Worm (Caenorhabditis elegans) whole organism, mixed stage, embryonic: Measurements from ENCODE around the gene nhr-63.

ENCODE experiments used
- M03D4.4 ChIP-seq: sonication (generic microtip); optimal IDR thresholded peaks from 2 replicates; lab custom pipeline; 2017; ENCODE audit warnings: mild to moderate bottlenecking, missing genetic modification characterization, missing compliant biosample characterization
- bed-3 ChIP-seq: fragments of 200-800 bp; sonication (Bioruptor generic); optimal IDR thresholded peaks from 3 replicates; lab custom pipeline; 2018; ENCODE audit warnings: mild to moderate bottlenecking, missing genetic modification characterization, moderate library complexity, missing compliant biosample characterization
- blmp-1 ChIP-seq: fragments of 150-350 bp; optimal IDR thresholded peaks from 2 replicates; lab custom pipeline; 2014; ENCODE audit warnings: missing biosample characterization, missing genetic modification characterization
- ceh-39 ChIP-seq: fragments of 150-350 bp; optimal IDR thresholded peaks from 2 replicates; lab custom pipeline; 2014; ENCODE audit warnings: missing biosample characterization, missing genetic modification characterization
- ceh-43 ChIP-seq: fragments of 200-800 bp; sonication (Bioruptor generic); optimal IDR thresholded peaks from 2 replicates; lab custom pipeline; 2018; ENCODE audit warnings: mild to moderate bottlenecking, missing genetic modification characterization, moderate library complexity, missing compliant biosample characterization
- ceh-83 ChIP-seq: fragments of 200-800 bp; sonication (Bioruptor generic); optimal IDR thresholded peaks from 2 replicates; lab custom pipeline; 2018; ENCODE audit warnings: mild to moderate bottlenecking, missing genetic modification characterization, missing compliant biosample characterization
- ces-1 ChIP-seq: fragments of 150-350 bp; optimal IDR thresholded peaks from 2 replicates; lab custom pipeline; 2014; ENCODE audit warnings: missing biosample characterization, missing genetic modification reagents, missing genetic modification characterization
- cnd-1 ChIP-seq: fragments of 200-800 bp; sonication (Bioruptor generic); optimal IDR thresholded peaks from 2 replicates; lab custom pipeline; 2018; ENCODE audit warnings: mild to moderate bottlenecking, missing genetic modification characterization, missing compliant biosample characterization
- drap-1 ChIP-seq: fragments of 200-800 bp; sonication (Bioruptor generic); optimal IDR thresholded peaks from 3 replicates; lab custom pipeline; 2018; ENCODE audit warnings: mild to moderate bottlenecking, missing genetic modification characterization, missing compliant biosample characterization
- elt-1 ChIP-seq: sonication (generic microtip); optimal IDR thresholded peaks from 2 replicates; lab custom pipeline; 2017; ENCODE audit warnings: missing genetic modification characterization, mild to moderate bottlenecking, missing compliant biosample characterization, antibody characterized with exemption, moderate library complexity, borderline replicate concordance; ENCODE audit not compliant: insufficient read depth
- elt-3 ChIP-seq: fragments of 150-350 bp; optimal IDR thresholded peaks from 2 replicates; lab custom pipeline; 2014; ENCODE audit warnings: missing biosample characterization, missing genetic modification characterization
- flh-1 ChIP-seq: fragments of 200-800 bp; sonication (Bioruptor generic); optimal IDR thresholded peaks from 2 replicates; lab custom pipeline; 2018; ENCODE audit warnings: mild to moderate bottlenecking, missing genetic modification characterization, moderate library complexity, missing compliant biosample characterization
- ham-2 ChIP-seq: fragments of 200-800 bp; sonication (Bioruptor generic); optimal IDR thresholded peaks from 2 replicates; lab custom pipeline; 2018; ENCODE audit warnings: mild to moderate bottlenecking, missing genetic modification characterization, missing compliant biosample characterization
- hlh-1 ChIP-seq: fragments of 150-350 bp; optimal IDR thresholded peaks from 2 replicates; lab custom pipeline; 2014; ENCODE audit warnings: missing biosample characterization, missing genetic modification reagents, missing genetic modification characterization
- lin-13 ChIP-seq: fragments of 150-350 bp; optimal IDR thresholded peaks from 2 replicates; lab custom pipeline; 2014; ENCODE audit warnings: missing biosample characterization, missing genetic modification characterization
- lin-32 ChIP-seq: fragments of 200-800 bp; sonication (Bioruptor generic); optimal IDR thresholded peaks from 2 replicates; lab custom pipeline; 2018; ENCODE audit warnings: mild to moderate bottlenecking, missing genetic modification characterization, missing compliant biosample characterization
- lsy-2 ChIP-seq: fragments of 150-350 bp; optimal IDR thresholded peaks from 2 replicates; lab custom pipeline; 2014; ENCODE audit warnings: missing biosample characterization, missing genetic modification characterization
- mab-5 ChIP-seq: fragments of 150-350 bp; optimal IDR thresholded peaks from 2 replicates; lab custom pipeline; 2014; ENCODE audit warnings: missing biosample characterization, missing genetic modification characterization
- mls-2 ChIP-seq: sonication (generic microtip); optimal IDR thresholded peaks from 2 replicates; lab custom pipeline; 2016; ENCODE audit warnings: mild to moderate bottlenecking, missing genetic modification characterization, moderate library complexity, missing compliant biosample characterization
- nhr-12 ChIP-seq: fragments of 150-350 bp; optimal IDR thresholded peaks from 2 replicates; lab custom pipeline; 2014; ENCODE audit warnings: missing biosample characterization, missing genetic modification characterization
- nhr-2 ChIP-seq: fragments of 150-350 bp; optimal IDR thresholded peaks from 2 replicates; lab custom pipeline; 2014; ENCODE audit warnings: missing biosample characterization, missing genetic modification characterization
- nhr-237 ChIP-seq: fragments of 150-350 bp; optimal IDR thresholded peaks from 2 replicates; lab custom pipeline; 2014; ENCODE audit warnings: missing biosample characterization, missing genetic modification characterization
- nhr-28 ChIP-seq: fragments of 150-350 bp; optimal IDR thresholded peaks from 2 replicates; lab custom pipeline; 2014; ENCODE audit warnings: missing biosample characterization, missing genetic modification characterization
- nhr-76 ChIP-seq: sonication (generic microtip); optimal IDR thresholded peaks from 2 replicates; lab custom pipeline; 2017; ENCODE audit warnings: missing biosample characterization, missing genetic modification characterization
- pha-4 ChIP-seq: fragments of 150-350 bp; optimal IDR thresholded peaks from 2 replicates; lab custom pipeline; 2018; ENCODE audit warnings: missing biosample characterization, missing genetic modification reagents, missing genetic modification characterization
- sem-2 ChIP-seq: fragments of 200-800 bp; sonication (Bioruptor generic); optimal IDR thresholded peaks from 2 replicates; lab custom pipeline; 2018; ENCODE audit warnings: mild to moderate bottlenecking, missing genetic modification characterization, missing compliant biosample characterization
- snpc-4 ChIP-seq: fragments of 150-350 bp; optimal IDR thresholded peaks from 2 replicates; lab custom pipeline; 2014; ENCODE audit warnings: missing biosample characterization, missing genetic modification characterization
- sptf-1 ChIP-seq: sonication (generic microtip); optimal IDR thresholded peaks from 2 replicates; lab custom pipeline; 2017; ENCODE audit warnings: mild to moderate bottlenecking, missing genetic modification characterization, moderate library complexity, missing compliant biosample characterization
- tbx-8 ChIP-seq: fragments of 200-800 bp; sonication (Bioruptor generic); optimal IDR thresholded peaks from 2 replicates; lab custom pipeline; 2018; ENCODE audit warnings: mild to moderate bottlenecking, missing genetic modification characterization, moderate library complexity, missing compliant biosample characterization
- unc-120 ChIP-seq: sonication (generic microtip); optimal IDR thresholded peaks from 2 replicates; lab custom pipeline; 2017; ENCODE audit warnings: missing genetic modification characterization, missing compliant biosample characterization; ENCODE audit not compliant: poor library complexity, severe bottlenecking
- unc-39 ChIP-seq: fragments of 150-350 bp; optimal IDR thresholded peaks from 2 replicates; lab custom pipeline; 2014; ENCODE audit warnings: missing biosample characterization, missing genetic modification characterization
- unc-62 ChIP-seq: fragments of 150-350 bp; optimal IDR thresholded peaks from 2 replicates; lab custom pipeline; 2014; ENCODE audit warnings: missing biosample characterization, missing genetic modification reagents, missing genetic modification characterization
- zip-8 ChIP-seq: fragments of 150-350 bp; optimal IDR thresholded peaks from 2 replicates; lab custom pipeline; 2014; ENCODE audit warnings: missing biosample characterization, missing genetic modification characterization
- ztf-11 ChIP-seq: fragments of 150-350 bp; optimal IDR thresholded peaks from 2 replicates; lab custom pipeline; 2014; ENCODE audit warnings: missing biosample characterization, missing genetic modification characterization

The nhr-63 gene

DNA sequence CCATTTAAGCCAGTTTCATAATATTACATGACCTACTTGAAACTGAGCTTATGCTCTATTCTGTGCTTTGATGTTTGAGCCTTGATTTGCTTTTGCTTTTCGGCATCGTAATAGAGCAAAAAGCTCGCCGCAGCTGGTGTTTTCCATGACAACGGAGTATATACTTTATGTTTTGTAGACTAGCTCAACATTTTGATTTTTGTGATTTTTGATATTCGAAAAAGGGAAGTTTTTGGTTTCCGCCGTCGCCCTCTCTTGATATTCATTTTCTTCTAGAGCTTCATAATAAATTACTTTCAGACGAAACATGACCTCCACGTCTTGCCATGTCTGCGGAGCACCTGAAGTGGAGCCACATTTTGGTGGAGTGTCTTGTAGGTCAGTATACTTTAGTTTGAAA lies at the start of gene nhr-63:
Gene nhr-63, plus strand, starts transcription at position 301 of the 400 bp plus-strand sequence.
- TF ChIP-seq ham-2 (GFP tag; lab: Kevin White, UChicago) (no peak), nhr-28 (tag; lab: Kevin White, UChicago) (no peak), drap-1 (GFP tag; lab: Kevin White, UChicago) (no peak), ceh-83 (GFP tag; lab: Kevin White, UChicago) (no peak), lin-32 (GFP tag; lab: Kevin White, UChicago) (no peak), bed-3 (no peak)

DNA sequence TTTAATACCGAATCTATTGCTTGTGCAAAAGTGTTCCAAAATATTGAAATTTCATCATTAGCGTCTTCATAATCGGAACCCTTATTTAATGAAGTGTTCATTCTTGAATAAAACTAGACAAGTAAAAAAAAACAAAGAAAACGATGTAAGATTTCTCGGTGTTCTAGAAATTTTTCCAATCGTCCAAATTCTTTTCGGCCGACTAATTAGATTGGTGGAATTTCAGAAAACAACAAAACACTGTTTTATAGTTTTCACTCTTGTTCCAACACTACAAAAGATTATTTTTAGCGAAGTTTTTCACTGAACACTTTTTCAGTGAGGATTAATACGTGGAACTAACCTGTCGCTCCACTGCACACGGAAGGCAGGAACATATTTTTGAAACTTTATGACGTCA lies 49.6 kb upstream of the nhr-63 start, which contains the start of gene srw-56:
Gene srw-56, minus strand, starts transcription at position 101 of the 400 bp plus-strand sequence.
- TF ChIP-seq mab-5 (tag; lab: Kevin White, UChicago) (no peak), lin-13 (tag; lab: Kevin White, UChicago) (no peak), ztf-11 (no peak), snpc-4 (tag; lab: Kevin White, UChicago) (no peak)

DNA sequence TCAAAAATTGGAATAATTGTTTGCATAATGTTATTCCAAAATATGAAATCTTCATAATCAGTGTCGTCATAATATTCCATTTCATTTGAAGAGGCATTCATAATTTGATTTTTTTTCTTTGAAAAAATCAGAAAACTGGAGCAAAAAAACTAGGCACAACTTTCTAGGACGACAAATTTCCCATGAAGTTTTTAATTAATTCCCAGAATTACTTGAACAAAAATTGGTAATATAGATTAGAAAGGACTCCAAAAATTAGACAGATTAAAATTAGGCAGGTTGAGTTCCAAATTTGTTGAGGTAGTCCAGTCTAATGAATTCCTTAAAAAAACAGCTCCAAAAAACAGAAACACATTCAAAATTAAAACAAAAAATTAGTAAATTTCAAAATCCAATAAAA lies 47.5 kb upstream of the nhr-63 start, which contains the start of gene srw-57:
Gene srw-57, minus strand, starts transcription at position 101 of the 400 bp plus-strand sequence.
- TF ChIP-seq zip-8 (tag; lab: Kevin White, UChicago) = no peak
- no peak for TF ChIP-seq sem-2
- no peak for TF ChIP-seq unc-39
- no peak for TF ChIP-seq ceh-39 (tag; lab: Kevin White, UChicago)
- no peak for TF ChIP-seq ceh-83 (GFP tag; lab: Kevin White, UChicago)
- TF ChIP-seq ztf-11 = no peak
- no peak for TF ChIP-seq M03D4.4 (tag; lab: Kevin White, UChicago)
- TF ChIP-seq flh-1 (GFP tag; lab: Kevin White, UChicago) = no peak
- no peak for TF ChIP-seq lsy-2
- no peak for TF ChIP-seq bed-3
- TF ChIP-seq ces-1 = no peak
- TF ChIP-seq snpc-4 (tag; lab: Kevin White, UChicago) = no peak
- no peak for TF ChIP-seq nhr-12 (tag; lab: Kevin White, UChicago)
- TF ChIP-seq lin-32 (GFP tag; lab: Kevin White, UChicago) = no peak
- TF ChIP-seq elt-1 (tag; lab: Kevin White, UChicago) = no peak
- no peak for TF ChIP-seq cnd-1
- TF ChIP-seq nhr-237 (tag; lab: Kevin White, UChicago) = no peak
- TF ChIP-seq nhr-76 (tag; lab: Kevin White, UChicago) = no peak

DNA sequence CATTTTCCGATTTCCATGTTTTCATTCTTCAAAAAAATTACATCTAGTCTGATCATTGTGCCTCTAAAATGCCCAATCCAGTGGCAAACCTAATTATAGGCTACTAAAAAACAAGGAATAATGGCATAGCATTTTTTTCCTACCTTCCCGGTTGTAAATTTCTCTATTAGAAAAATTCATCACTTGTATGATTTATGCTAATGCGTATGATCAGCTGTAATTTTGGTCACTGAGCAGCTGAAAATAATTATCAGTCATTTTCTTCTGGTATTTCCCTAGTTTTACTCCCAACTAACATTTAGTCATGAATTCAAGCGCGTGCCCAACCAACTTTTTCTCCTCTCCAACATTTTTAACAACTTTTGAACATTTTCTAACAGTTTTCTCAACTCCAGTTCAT lies 46.9 kb upstream of the nhr-63 start, which contains the start of gene srh-186:
Gene srh-186, plus strand, starts transcription at position 301 of the 400 bp plus-strand sequence.
- TF ChIP-seq hlh-1 (tag; lab: Kevin White, UChicago) (no peak), nhr-2 (tag; lab: Kevin White, UChicago) (no peak), blmp-1 (tag; lab: Kevin White, UChicago) (no peak), pha-4 (tag; lab: Kevin White, UChicago) (no peak)

ce11 chrV:15957098-15957497 lies 45.3 kb upstream of the nhr-63 start, which contains the start of gene F36G9.3:
TSS of gene F36G9.3 (plus strand) at chrV:15957398.
- TF ChIP-seq lin-13 (tag; lab: Kevin White, UChicago) (no peak), nhr-2 (tag; lab: Kevin White, UChicago) (no peak), lin-32 (GFP tag; lab: Kevin White, UChicago) (no peak), bed-3 (no peak), sptf-1 (tag; lab: Kevin White, UChicago) (no peak), nhr-237 (tag; lab: Kevin White, UChicago) (no peak), unc-62 (GFP tag; lab: Kevin White, UChicago) (no peak), elt-3 (tag; lab: Kevin White, UChicago) (no peak), cnd-1 (no peak), unc-39 (no peak), ceh-39 (tag; lab: Kevin White, UChicago) (no peak), elt-1 (tag; lab: Kevin White, UChicago) (no peak), lsy-2 (no peak), ces-1 (no peak)

DNA sequence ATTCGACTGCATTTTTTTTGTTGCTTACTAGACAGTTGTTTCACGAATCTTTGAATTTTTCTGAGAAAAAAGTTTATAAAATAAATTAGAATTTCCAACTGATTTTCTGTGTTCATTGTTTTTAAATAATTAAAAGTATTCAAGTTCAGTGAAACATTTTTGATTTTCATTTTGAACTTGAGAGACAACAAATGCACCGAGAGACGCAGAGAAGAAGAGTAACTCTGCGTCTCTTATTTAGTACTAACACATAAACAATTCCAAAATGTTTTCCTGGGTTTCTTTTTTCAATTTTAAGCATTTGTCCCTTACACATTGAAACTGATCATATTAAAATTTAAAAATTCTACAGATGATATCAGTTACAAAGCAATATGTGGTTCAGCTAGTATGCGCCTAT lies 42.9 kb upstream of the nhr-63 start:
- TF ChIP-seq mls-2 (no peak), nhr-28 (tag; lab: Kevin White, UChicago) (no peak), hlh-1 (tag; lab: Kevin White, UChicago) (no peak), blmp-1 (tag; lab: Kevin White, UChicago) (no peak), unc-120 (tag; lab: Kevin White, UChicago) (no peak), nhr-12 (tag; lab: Kevin White, UChicago) (no peak), sem-2 (no peak), nhr-2 (tag; lab: Kevin White, UChicago) (no peak), tbx-8 (GFP tag; lab: Kevin White, UChicago) (no peak), lin-13 (tag; lab: Kevin White, UChicago) (no peak), ceh-43 (GFP tag; lab: Kevin White, UChicago) (no peak), lin-32 (GFP tag; lab: Kevin White, UChicago) (no peak), elt-1 (tag; lab: Kevin White, UChicago) (no peak)
